Worm (Caenorhabditis elegans) whole organism, L1 larva: ENCODE results near the gene fbxc-21.

Experiments
- C16A3.4 ChIP-seq: fragments of 150-350 bp; optimal IDR thresholded peaks from 2 replicates; lab custom pipeline; 2014; ENCODE audit warnings: missing biosample characterization, missing genetic modification characterization
- C34B4.2 ChIP-seq: sonication (generic microtip); optimal IDR thresholded peaks from 2 replicates; lab custom pipeline; 2017; ENCODE audit warnings: mild to moderate bottlenecking, missing genetic modification characterization, missing compliant biosample characterization
- F16B12.6 ChIP-seq: fragments of 150-350 bp; optimal IDR thresholded peaks from 2 replicates; lab custom pipeline; 2014; ENCODE audit warnings: missing biosample characterization, missing genetic modification characterization
- Y116A8C.19 ChIP-seq: sonication (generic microtip); optimal IDR thresholded peaks from 2 replicates; lab custom pipeline; 2016; ENCODE audit warnings: missing compliant biosample characterization, missing genetic modification characterization, borderline replicate concordance
- ceh-63 ChIP-seq: fragments of 200-800 bp; sonication (Bioruptor generic); optimal IDR thresholded peaks from 2 replicates; lab custom pipeline; 2018; ENCODE audit warnings: mild to moderate bottlenecking, missing genetic modification characterization, missing compliant biosample characterization
- ceh-82 ChIP-seq, 3 experiments: fragments of 150-350 bp in 1 of 3; sonication (generic microtip) in 2 of 3; optimal IDR thresholded peaks; 2 replicates each; lab custom pipeline; 2014 to 2017; ENCODE audit warnings: missing biosample characterization in 3 of 3, missing genetic modification characterization in 3 of 3
- ceh-90 ChIP-seq: sonication (generic microtip); optimal IDR thresholded peaks from 2 replicates; lab custom pipeline; 2016; ENCODE audit warnings: missing genetic modification characterization, missing compliant biosample characterization
- efl-1 ChIP-seq, 4 experiments: fragments of 150-350 bp; optimal IDR thresholded peaks in 3 of 4; peaks in 1 of 4; 1 replicate in 1 of 4; 2 replicates in 3 of 4; lab custom pipeline; 2014; ENCODE audit warnings: missing biosample characterization in 2 of 4, missing genetic modification characterization in 2 of 4, missing genetic modification reagents in 2 of 4
- efl-3 ChIP-seq: fragments of 200-800 bp; sonication (Bioruptor generic); optimal IDR thresholded peaks from 2 replicates; lab custom pipeline; 2018; ENCODE audit warnings: mild to moderate bottlenecking, missing genetic modification characterization, missing compliant biosample characterization
- egl-27 ChIP-seq, 2 experiments: fragments of 150-350 bp in 1 of 2; sonication (generic microtip); optimal IDR thresholded peaks; 3 replicates each; lab custom pipeline; 2017 to 2018; ENCODE audit warnings: missing biosample characterization in 2 of 2, missing genetic modification characterization in 2 of 2, missing genetic modification reagents in 2 of 2
- elt-3 ChIP-seq, 6 experiments: fragments of 150-350 bp in 1 of 6; sonication (generic microtip); optimal IDR thresholded peaks; 2 replicates each; lab custom pipeline; 2017 to 2018; ENCODE audit warnings: missing biosample characterization in 6 of 6, missing genetic modification characterization in 6 of 6, inconsistent platforms in 1 of 6
- fos-1 ChIP-seq: fragments of 150-350 bp; optimal IDR thresholded peaks from 2 replicates; lab custom pipeline; 2014; ENCODE audit warnings: missing biosample characterization, missing genetic modification characterization
- grh-1 ChIP-seq: fragments of 200-800 bp; sonication (Bioruptor generic); IDR thresholded peaks from 2 replicates; pipeline ENCODE4 v1.3.6; 2022; ENCODE audit warnings: missing genetic modification reagents, missing genetic modification characterization, missing compliant biosample characterization
- hlh-17 ChIP-seq: fragments of 200-800 bp; sonication (Bioruptor generic); optimal IDR thresholded peaks from 2 replicates; lab custom pipeline; 2018; ENCODE audit warnings: missing genetic modification characterization, mild to moderate bottlenecking, missing compliant biosample characterization, moderate library complexity, borderline replicate concordance
- hpl-2 ChIP-seq: fragments of 150-350 bp; optimal IDR thresholded peaks from 2 replicates; lab custom pipeline; 2014; ENCODE audit warnings: missing biosample characterization, missing genetic modification reagents, missing genetic modification characterization
- irx-1 ChIP-seq: sonication (generic microtip); optimal IDR thresholded peaks from 2 replicates; lab custom pipeline; 2016; ENCODE audit warnings: missing genetic modification characterization, missing compliant biosample characterization
- jun-1 ChIP-seq: fragments of 150-350 bp; optimal IDR thresholded peaks from 2 replicates; lab custom pipeline; 2014; ENCODE audit warnings: missing biosample characterization, missing genetic modification reagents, missing genetic modification characterization
- lin-14 ChIP-seq: fragments of 200-800 bp; sonication (Bioruptor generic); optimal IDR thresholded peaks from 2 replicates; lab custom pipeline; 2018; ENCODE audit warnings: mild to moderate bottlenecking, missing genetic modification characterization, moderate library complexity, missing compliant biosample characterization
- lin-35 ChIP-seq, 2 experiments: fragments of 150-350 bp; optimal IDR thresholded peaks; 2 replicates each; lab custom pipeline; 2014; ENCODE audit warnings: missing biosample characterization in 2 of 2, missing genetic modification characterization in 2 of 2, missing genetic modification reagents in 2 of 2
- lin-39 ChIP-seq: fragments of 150-350 bp; optimal IDR thresholded peaks from 2 replicates; lab custom pipeline; 2014; ENCODE audit warnings: missing biosample characterization, missing genetic modification reagents, missing genetic modification characterization
- lsy-2 ChIP-seq, 2 experiments: fragments of 150-350 bp; optimal IDR thresholded peaks; 2 replicates each; lab custom pipeline; 2014; ENCODE audit warnings: missing biosample characterization in 2 of 2, missing genetic modification characterization in 2 of 2
- mdl-1 ChIP-seq, 2 experiments: fragments of 150-350 bp; optimal IDR thresholded peaks; 2 replicates each; lab custom pipeline; 2014 to 2017; ENCODE audit warnings: missing biosample characterization in 2 of 2, missing genetic modification characterization in 2 of 2, inconsistent platforms in 1 of 2
- nhr-237 ChIP-seq: fragments of 150-350 bp; optimal IDR thresholded peaks from 2 replicates; lab custom pipeline; 2014; ENCODE audit warnings: missing biosample characterization, missing genetic modification characterization
- nhr-84 ChIP-seq: sonication (generic microtip); optimal IDR thresholded peaks from 2 replicates; lab custom pipeline; 2017; ENCODE audit warnings: missing biosample characterization, missing genetic modification characterization
- nhr-85 ChIP-seq: sonication (generic microtip); peaks from one replicate; lab custom pipeline; 2016; ENCODE audit warnings: missing genetic modification characterization, inconsistent platforms, missing compliant biosample characterization
- nhr-90 ChIP-seq: sonication (generic microtip); optimal IDR thresholded peaks from 2 replicates; lab custom pipeline; 2016; ENCODE audit warnings: mild to moderate bottlenecking, missing genetic modification characterization, missing compliant biosample characterization; ENCODE audit not compliant: poor library complexity
- pag-3 ChIP-seq: sonication (generic microtip); optimal IDR thresholded peaks from 2 replicates; lab custom pipeline; 2017; ENCODE audit warnings: missing genetic modification characterization, mild to moderate bottlenecking, missing compliant biosample characterization, antibody characterized with exemption, borderline replicate concordance; ENCODE audit not compliant: insufficient read depth
- pax-3 ChIP-seq: fragments of 200-800 bp; sonication (Bioruptor generic); optimal IDR thresholded peaks from 2 replicates; lab custom pipeline; 2018; ENCODE audit warnings: mild to moderate bottlenecking, missing genetic modification characterization, moderate library complexity, missing compliant biosample characterization
- skn-1 ChIP-seq: fragments of 150-350 bp; optimal IDR thresholded peaks from 2 replicates; lab custom pipeline; 2014; ENCODE audit warnings: missing biosample characterization, missing genetic modification characterization
- tlp-1 ChIP-seq: fragments of 150-350 bp; optimal IDR thresholded peaks from 2 replicates; lab custom pipeline; 2014; ENCODE audit warnings: missing biosample characterization, missing genetic modification characterization
- unc-86 ChIP-seq: sonication (generic microtip); optimal IDR thresholded peaks from 2 replicates; lab custom pipeline; 2016; ENCODE audit warnings: missing genetic modification characterization, missing compliant biosample characterization
- xbp-1 ChIP-seq: sonication (generic microtip); optimal IDR thresholded peaks from 2 replicates; lab custom pipeline; 2016; ENCODE audit warnings: missing genetic modification characterization, missing compliant biosample characterization
- zag-1 ChIP-seq: fragments of 150-350 bp; optimal IDR thresholded peaks from 2 replicates; lab custom pipeline; 2014; ENCODE audit warnings: missing biosample characterization, missing genetic modification characterization
- zip-4 ChIP-seq: fragments of 200-800 bp; sonication (Bioruptor generic); optimal IDR thresholded peaks from 2 replicates; lab custom pipeline; 2018; ENCODE audit warnings: mild to moderate bottlenecking, missing genetic modification characterization, moderate library complexity, missing compliant biosample characterization
- ztf-11 ChIP-seq, 2 experiments: sonication (generic microtip); optimal IDR thresholded peaks; 2 replicates each; lab custom pipeline; 2016 to 2017; ENCODE audit warnings: missing genetic modification characterization in 2 of 2, missing biosample characterization in 1 of 2, missing compliant biosample characterization in 1 of 2

Gene fbxc-21

DNA sequence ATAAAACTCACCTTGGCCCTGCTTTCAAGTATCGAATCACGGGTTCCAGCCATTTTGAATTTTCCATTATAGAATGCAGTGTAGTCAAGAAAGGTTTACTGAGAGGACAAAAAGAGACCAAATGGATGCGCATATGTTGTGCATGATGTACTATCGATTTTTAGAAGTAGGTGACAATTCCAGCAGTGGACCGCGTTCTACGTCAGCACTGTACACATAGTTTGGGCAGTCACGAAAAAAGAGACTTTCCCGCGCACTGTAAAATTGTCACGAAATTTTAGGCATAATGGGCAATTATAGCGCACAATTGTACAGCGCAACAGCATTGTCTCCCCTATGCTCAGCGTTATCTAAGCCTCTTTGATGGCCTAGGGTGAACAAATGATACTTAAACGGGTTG is 1.7 kb downstream of the fbxc-21 start, which contains the start of gene fbxc-22:
Gene fbxc-22 (minus strand): TSS at position 101 of the 400 bp plus-strand sequence.
- TF ChIP-seq lsy-2 (tag; optimal IDR thresholded peaks at IDR 0.05; lab: Kevin White, UChicago) (no peak), nhr-90 (tag; lab: Kevin White, UChicago) (no peak), zag-1 (tag; lab: Kevin White, UChicago) (no peak), irx-1 (tag; lab: Kevin White, UChicago) (no peak)

- TF ChIP-seq skn-1 (tag; lab: Kevin White, UChicago) (no peak), C34B4.2 (tag; lab: Kevin White, UChicago) (no peak), jun-1 (tag; lab: Kevin White, UChicago) (no peak), lsy-2 (tag; optimal IDR thresholded peaks at IDR 0.05; lab: Kevin White, UChicago) (no peak), ztf-11 (tag; optimal IDR thresholded peaks at IDR 0.05; lab: Kevin White, UChicago) (no peak), grh-1 (GFP tag; lab: Robert Waterston, UW) (no peak), pax-3 (tag; lab: Kevin White, UChicago) (no peak), nhr-85 (no peak), C16A3.4 (tag; lab: Kevin White, UChicago) (no peak), hpl-2 (GFP tag; lab: Kevin White, UChicago) (no peak), mdl-1 (tag; optimal IDR thresholded peaks at IDR 0.05; lab: Kevin White, UChicago) (no peak), unc-86 (tag; lab: Kevin White, UChicago) (no peak), ceh-63 (no peak), nhr-237 (no peak), elt-3 (tag; optimal IDR thresholded peaks at IDR 0.05; lab: Kevin White, UChicago) (no peak), nhr-84 (tag; lab: Kevin White, UChicago) (no peak), ceh-90 (no peak), lin-39 (tag; lab: Kevin White, UChicago) (no peak)
These were observed 3.9 kb downstream of the fbxc-21 start, which contains the start of the genes fbxb-18 and fbxb-19 for ce11 chrII:1688813-1689212. Gene fbxb-18, minus strand, starts transcription at chrII:1688913. Gene fbxb-19, minus strand, starts transcription at chrII:1689181.

- TF ChIP-seq elt-3 (tag; optimal IDR thresholded peaks at IDR 0.05; lab: Kevin White, UChicago) = no peak
- no peak for TF ChIP-seq egl-27 (tag; optimal IDR thresholded peaks at IDR 0.05; lab: Kevin White, UChicago)
- TF ChIP-seq ceh-82 (tag; optimal IDR thresholded peaks at IDR 0.05; lab: Kevin White, UChicago) = no peak
- TF ChIP-seq pag-3 = no peak
- no peak for TF ChIP-seq xbp-1 (tag; lab: Kevin White, UChicago)
- no peak for TF ChIP-seq F16B12.6 (tag; lab: Kevin White, UChicago)
- no peak for TF ChIP-seq efl-1 (optimal IDR thresholded peaks at IDR 0.05; lab: Kevin White, UChicago)
- no peak for TF ChIP-seq efl-1 (GFP tag; optimal IDR thresholded peaks at IDR 0.05 in 1 of 2; lab: Kevin White, UChicago)
- no peak for TF ChIP-seq mdl-1 (tag; optimal IDR thresholded peaks at IDR 0.05; lab: Kevin White, UChicago)
- no peak for TF ChIP-seq zip-4 (GFP tag; lab: Kevin White, UChicago)
- no peak for TF ChIP-seq pax-3 (tag; lab: Kevin White, UChicago)
- no peak for TF ChIP-seq lin-35 (GFP tag; optimal IDR thresholded peaks at IDR 0.05; lab: Kevin White, UChicago)
These were observed 9.0 kb downstream of the fbxc-21 start, which contains the start of gene fbxb-25 for ce11 chrII:1683742-1684141. Gene fbxb-25, plus strand, starts transcription at chrII:1684042.

- no peak for TF ChIP-seq lin-14 (GFP tag; lab: Kevin White, UChicago)
- no peak for TF ChIP-seq fos-1
- TF ChIP-seq hlh-17 = no peak
- no peak for TF ChIP-seq unc-86 (tag; lab: Kevin White, UChicago)
- no peak for TF ChIP-seq tlp-1 (tag; lab: Kevin White, UChicago)
- TF ChIP-seq Y116A8C.19 (tag; lab: Kevin White, UChicago) = no peak
- no peak for TF ChIP-seq efl-3 (GFP tag; lab: Kevin White, UChicago)
- TF ChIP-seq efl-1 (optimal IDR thresholded peaks at IDR 0.05; lab: Kevin White, UChicago) = no peak
- TF ChIP-seq efl-1 (GFP tag; optimal IDR thresholded peaks at IDR 0.05 in 1 of 2; lab: Kevin White, UChicago) = no peak
These were observed 10.5 kb downstream of the fbxc-21 start, which contains the start of gene fbxb-26 for ce11 chrII:1682218-1682617. Gene fbxb-26, plus strand, starts transcription at chrII:1682518.
